Worm (Caenorhabditis elegans): ENCODE measurements around the gene ZK593.2.

- TF ChIP-seq lin-39 (tag; optimal IDR thresholded peaks at IDR 0.05) (no peak), nhr-237 (tag; optimal IDR thresholded peaks at IDR 0.05) (no peak), lin-15B (tag; optimal IDR thresholded peaks at IDR 0.05) (no peak), ama-1 (optimal IDR thresholded peaks at IDR 0.05) (no peak), fkh-2 (tag; optimal IDR thresholded peaks at IDR 0.05) (no peak), unc-39 (tag; optimal IDR thresholded peaks at IDR 0.05) (no peak), zag-1 (tag; optimal IDR thresholded peaks at IDR 0.05) (no peak), elt-3 (tag; optimal IDR thresholded peaks at IDR 0.05) (no peak), nhr-28 (tag; optimal IDR thresholded peaks at IDR 0.05) (no peak)
Measured at ce11 chrIV:10909708-10910107, 3.5 kb upstream of the ZK593.2 start, which contains the start of gene pyk-2.

Measured in whole organism, L3 larva.